Worm (Caenorhabditis elegans): ENCODE measurements around the gene ZC404.2.

DNA sequence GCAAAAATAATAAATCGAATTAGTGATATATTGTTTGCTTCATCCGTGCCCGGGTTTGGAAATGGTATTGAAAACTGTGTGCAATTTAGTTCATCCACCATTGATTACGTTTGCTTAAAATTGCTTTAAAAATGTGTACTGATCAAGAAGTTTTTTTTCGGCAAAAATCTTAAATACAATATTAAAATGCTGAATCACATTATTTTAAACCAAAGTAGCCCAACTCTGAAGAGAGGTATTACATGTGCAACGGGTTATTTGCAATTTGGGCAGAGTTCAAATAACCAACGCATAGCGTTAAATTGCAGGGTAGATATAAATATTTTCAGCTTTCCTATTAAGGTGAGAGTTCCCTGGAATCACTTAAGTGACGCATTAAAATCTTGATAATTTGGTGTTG, 29.4 kb downstream of the ZC404.2 start, which contains the start of gene dmsr-14:
- TF ChIP-seq ztf-11 (tag; optimal IDR thresholded peaks at IDR 0.05) (no peak), swsn-7 (tag; optimal IDR thresholded peaks at IDR 0.05) (no peak), pqm-1 (tag; optimal IDR thresholded peaks at IDR 0.05) (no peak), ceh-63 (GFP tag; optimal IDR thresholded peaks at IDR 0.05) (no peak), zag-1 (tag; optimal IDR thresholded peaks at IDR 0.05) (no peak), fos-1 (tag; optimal IDR thresholded peaks at IDR 0.05) (no peak), unc-86 (tag; optimal IDR thresholded peaks at IDR 0.05) (no peak)
